Fruit fly (Drosophila melanogaster) whole organism, embryonic: Measurements from ENCODE around the gene DopEcR.

Experiments used
- Aef1 ChIP-seq: fragments of 200-800 bp; sonication (Bioruptor generic); IDR thresholded peaks from 3 replicates; pipeline ENCODE4 v1.3.6; 2022; ENCODE audit warnings: missing biosample characterization, missing genetic modification characterization
- CG10274 ChIP-seq: fragments of 200-800 bp; sonication (Bioruptor generic); optimal IDR thresholded peaks from 3 replicates; lab custom pipeline; 2017; ENCODE audit warnings: missing biosample characterization, mild to moderate bottlenecking, missing genetic modification characterization
- CG11085 ChIP-seq: fragments of 200-800 bp; sonication (Bioruptor generic); IDR thresholded peaks from 2 replicates; pipeline ENCODE4 v1.3.6; 2022; ENCODE audit warnings: missing biosample characterization, missing genetic modification characterization
- CG12155 ChIP-seq: fragments of 200-800 bp; sonication (Bioruptor generic); optimal IDR thresholded peaks from 3 replicates; lab custom pipeline; 2016; ENCODE audit warnings: missing biosample characterization, missing genetic modification characterization
- CG12391 ChIP-seq: fragments of 200-800 bp; sonication (Bioruptor generic); optimal IDR thresholded peaks from 3 replicates; lab custom pipeline; 2018; ENCODE audit warnings: missing biosample characterization, mild to moderate bottlenecking, missing genetic modification characterization, moderate library complexity
- CG12769 ChIP-seq: fragments of 200-800 bp; sonication (Bioruptor generic); optimal IDR thresholded peaks from 2 replicates; lab custom pipeline; 2019; ENCODE audit warnings: missing biosample characterization, mild to moderate bottlenecking, missing genetic modification characterization, moderate library complexity
- CG12942 ChIP-seq: fragments of 200-800 bp; sonication (Bioruptor generic); optimal IDR thresholded peaks from 3 replicates; lab custom pipeline; 2016; ENCODE audit warnings: missing biosample characterization, missing genetic modification characterization
- CG14014 ChIP-seq: fragments of 200-800 bp; sonication (Bioruptor generic); IDR thresholded peaks from 2 replicates; pipeline ENCODE4 v1.3.6; 2022; ENCODE audit warnings: missing biosample characterization, missing genetic modification characterization
- CG14050 ChIP-seq: fragments of 200-800 bp; sonication (Bioruptor generic); IDR thresholded peaks from 3 replicates; pipeline ENCODE4 v1.3.6; 2022; ENCODE audit warnings: missing biosample characterization, missing genetic modification characterization
- CG15011 ChIP-seq: fragments of 200-800 bp; sonication (Bioruptor generic); optimal IDR thresholded peaks from 3 replicates; lab custom pipeline; 2018; ENCODE audit warnings: missing biosample characterization, mild to moderate bottlenecking, missing genetic modification characterization
- CG15601 ChIP-seq: fragments of 200-800 bp; sonication (Bioruptor generic); optimal IDR thresholded peaks from 3 replicates; lab custom pipeline; 2019; ENCODE audit warnings: missing biosample characterization, mild to moderate bottlenecking, missing genetic modification characterization, moderate library complexity
- CG15696 ChIP-seq: fragments of 200-800 bp; sonication (Bioruptor generic); optimal IDR thresholded peaks from 2 replicates; lab custom pipeline; 2019; ENCODE audit warnings: missing biosample characterization, mild to moderate bottlenecking, missing genetic modification characterization, moderate library complexity
- CG16863 ChIP-seq: fragments of 200-800 bp; sonication (Bioruptor generic); optimal IDR thresholded peaks from 3 replicates; lab custom pipeline; 2016; ENCODE audit warnings: missing biosample characterization, missing genetic modification characterization
- CG17361 ChIP-seq: fragments of 200-800 bp; sonication (Bioruptor generic); IDR thresholded peaks from 3 replicates; pipeline ENCODE4 v1.3.6; 2022; ENCODE audit warnings: missing biosample characterization, missing genetic modification characterization
- CG17612 ChIP-seq: fragments of 200-800 bp; sonication (Bioruptor generic); IDR thresholded peaks from 2 replicates; pipeline ENCODE4 v1.3.6; 2022; ENCODE audit warnings: missing biosample characterization, missing genetic modification characterization
- CG18262 ChIP-seq: fragments of 200-800 bp; optimal IDR thresholded peaks from 3 replicates; lab custom pipeline; 2019; ENCODE audit warnings: missing biosample characterization, mild to moderate bottlenecking, missing genetic modification characterization, moderate library complexity
- CG2199 ChIP-seq: fragments of 200-800 bp; sonication (Bioruptor generic); IDR thresholded peaks from 3 replicates; pipeline ENCODE4 v1.3.6; 2022; ENCODE audit warnings: missing biosample characterization, missing genetic modification characterization
- CG2889 ChIP-seq: fragments of 200-800 bp; sonication (Bioruptor generic); IDR thresholded peaks from 3 replicates; pipeline ENCODE4 v1.3.6; 2022; ENCODE audit warnings: missing biosample characterization, missing genetic modification characterization
- CG4328 ChIP-seq: fragments of 200-800 bp; sonication (Bioruptor generic); optimal IDR thresholded peaks from 3 replicates; lab custom pipeline; 2017; ENCODE audit warnings: missing biosample characterization, missing genetic modification reagents, missing genetic modification characterization
- CG4707 ChIP-seq: fragments of 200-800 bp; sonication (Bioruptor generic); optimal IDR thresholded peaks from 2 replicates; lab custom pipeline; 2018; ENCODE audit warnings: missing biosample characterization, mild to moderate bottlenecking, missing genetic modification characterization, moderate library complexity
- CG5953 ChIP-seq: fragments of 200-800 bp; sonication (Bioruptor generic); IDR thresholded peaks from 2 replicates; pipeline ENCODE4 v1.3.6; 2022; ENCODE audit warnings: missing biosample characterization, missing genetic modification characterization
- CG6175 ChIP-seq: fragments of 200-800 bp; sonication (Bioruptor generic); IDR thresholded peaks from 3 replicates; pipeline ENCODE4 v1.3.6; 2022; ENCODE audit warnings: missing biosample characterization, missing genetic modification characterization
- CG6254 ChIP-seq: fragments of 200-800 bp; sonication (Bioruptor generic); optimal IDR thresholded peaks from 3 replicates; lab custom pipeline; 2017; ENCODE audit warnings: mild to moderate bottlenecking, missing biosample characterization, missing genetic modification reagents, missing genetic modification characterization
- CG6689 ChIP-seq: fragments of 200-800 bp; sonication (Bioruptor generic); IDR thresholded peaks from 2 replicates; pipeline ENCODE4 v1.3.6; 2022; ENCODE audit warnings: missing biosample characterization, missing genetic modification characterization
- CG9609 ChIP-seq: fragments of 200-800 bp; sonication (Bioruptor generic); optimal IDR thresholded peaks from 3 replicates; lab custom pipeline; 2016; ENCODE audit warnings: missing biosample characterization, missing genetic modification characterization
- Camta ChIP-seq: fragments of 200-800 bp; sonication (Bioruptor generic); optimal IDR thresholded peaks from 2 replicates; lab custom pipeline; 2016; ENCODE audit warnings: missing biosample characterization, missing genetic modification characterization
- Deaf1 ChIP-seq: fragments of 200-800 bp; optimal IDR thresholded peaks from 3 replicates; lab custom pipeline; 2019; ENCODE audit warnings: missing biosample characterization, mild to moderate bottlenecking, missing genetic modification characterization, moderate library complexity
- Drgx ChIP-seq: fragments of 200-800 bp; sonication (Bioruptor generic); IDR thresholded peaks from 2 replicates; pipeline ENCODE4 v1.3.6; 2022; ENCODE audit warnings: missing biosample characterization, missing genetic modification characterization
- Hr78 ChIP-seq, 2 experiments: fragments of 200-800 bp in 1 of 2; fragments of >200 bp in 1 of 2; sonication (Bioruptor generic) in 1 of 2; optimal IDR thresholded peaks; 2 replicates each; lab custom pipeline; 2017 to 2019; ENCODE audit warnings: missing biosample characterization in 2 of 2, missing genetic modification characterization in 2 of 2, mild to moderate bottlenecking in 1 of 2, moderate library complexity in 1 of 2
- Kr ChIP-seq: fragments of 200-800 bp; sonication (Bioruptor generic); optimal IDR thresholded peaks from 2 replicates; lab custom pipeline; 2017; ENCODE audit warnings: missing biosample characterization, mild to moderate bottlenecking, missing genetic modification characterization
- Opbp ChIP-seq: fragments of 200-800 bp; sonication (Bioruptor generic); IDR thresholded peaks from 3 replicates; pipeline ENCODE4 v1.3.6; 2022; ENCODE audit warnings: missing biosample characterization, missing genetic modification characterization; ENCODE audit not compliant: partially characterized antibody
- Poxn ChIP-seq: fragments of 200-800 bp; sonication (Bioruptor generic); IDR thresholded peaks from 2 replicates; pipeline ENCODE4 v1.3.6; 2022; ENCODE audit warnings: missing biosample characterization, missing genetic modification characterization
- bbx ChIP-seq: fragments of 200-800 bp; sonication (Bioruptor generic); IDR thresholded peaks from 2 replicates; pipeline ENCODE4 v1.3.6; 2022; ENCODE audit warnings: missing biosample characterization, missing genetic modification characterization; ENCODE audit not compliant: partially characterized antibody
- bsh ChIP-seq, 2 experiments: fragments of 200-800 bp; sonication (Bioruptor generic); optimal IDR thresholded peaks; 2 replicates each; lab custom pipeline; 2017 to 2018; ENCODE audit warnings: mild to moderate bottlenecking in 2 of 2, missing biosample characterization in 2 of 2, missing genetic modification characterization in 2 of 2, moderate library complexity in 1 of 2
- chif ChIP-seq, 2 experiments: fragments of 200-800 bp; sonication (Bioruptor generic); optimal IDR thresholded peaks; 3 replicates each; lab custom pipeline; 2016; ENCODE audit warnings: missing biosample characterization in 2 of 2, missing genetic modification characterization in 2 of 2
- cwo ChIP-seq: fragments of 200-800 bp; sonication (Bioruptor generic); optimal IDR thresholded peaks from 3 replicates; lab custom pipeline; 2017; ENCODE audit warnings: missing biosample characterization, missing genetic modification characterization, mild to moderate bottlenecking, moderate library complexity, missing genetic modification reagents
- dati ChIP-seq: fragments of 200-800 bp; sonication (Bioruptor generic); IDR thresholded peaks from 2 replicates; pipeline ENCODE4 v1.3.6; 2022; ENCODE audit warnings: missing biosample characterization, missing genetic modification characterization
- dimm ChIP-seq: fragments of 200-800 bp; sonication (Bioruptor generic); IDR thresholded peaks from 2 replicates; pipeline ENCODE4 v1.3.6; 2022; ENCODE audit warnings: missing biosample characterization, missing genetic modification characterization
- fru ChIP-seq: fragments of >200 bp; optimal IDR thresholded peaks from 2 replicates; lab custom pipeline; 2017
- grn ChIP-seq: fragments of 200-800 bp; sonication (Bioruptor generic); optimal IDR thresholded peaks from 3 replicates; lab custom pipeline; 2017; ENCODE audit warnings: missing biosample characterization, missing genetic modification characterization
- gro ChIP-seq: fragments of 200-800 bp; sonication (Bioruptor generic); optimal IDR thresholded peaks from 2 replicates; lab custom pipeline; 2016; ENCODE audit warnings: missing biosample characterization, missing genetic modification characterization
- lab ChIP-seq: fragments of 200-800 bp; sonication (Bioruptor generic); optimal IDR thresholded peaks from 3 replicates; lab custom pipeline; 2017; ENCODE audit warnings: missing biosample characterization, missing genetic modification characterization, mild to moderate bottlenecking, moderate library complexity, missing genetic modification reagents
- nom ChIP-seq: fragments of 200-800 bp; sonication (Bioruptor generic); optimal IDR thresholded peaks from 2 replicates; lab custom pipeline; 2017; ENCODE audit warnings: missing biosample characterization, missing genetic modification characterization, mild to moderate bottlenecking, moderate library complexity, missing genetic modification reagents
- org-1 ChIP-seq: fragments of 200-800 bp; sonication (Bioruptor generic); optimal IDR thresholded peaks from 2 replicates; lab custom pipeline; 2017; ENCODE audit warnings: missing biosample characterization, missing genetic modification characterization
- pho ChIP-seq: fragments of 200-800 bp; sonication (Bioruptor generic); optimal IDR thresholded peaks from 2 replicates; lab custom pipeline; 2016; ENCODE audit warnings: missing biosample characterization, missing genetic modification characterization
- pita ChIP-seq: fragments of 200-800 bp; sonication (Bioruptor generic); optimal IDR thresholded peaks from 2 replicates; lab custom pipeline; 2017; ENCODE audit warnings: missing biosample characterization, mild to moderate bottlenecking, missing genetic modification characterization
- sd ChIP-seq: fragments of 200-800 bp; sonication (Bioruptor generic); optimal IDR thresholded peaks from 3 replicates; lab custom pipeline; 2018; ENCODE audit warnings: missing biosample characterization, mild to moderate bottlenecking, missing genetic modification characterization, moderate library complexity
- sqz ChIP-seq: fragments of 200-800 bp; sonication (Bioruptor generic); optimal IDR thresholded peaks from 3 replicates; lab custom pipeline; 2018; ENCODE audit warnings: missing biosample characterization, mild to moderate bottlenecking, missing genetic modification characterization
- twi ChIP-seq: fragments of 200-800 bp; optimal IDR thresholded peaks from 2 replicates; lab custom pipeline; 2019; ENCODE audit warnings: missing biosample characterization, mild to moderate bottlenecking, missing genetic modification characterization, moderate library complexity
- unc-4 ChIP-seq: fragments of 200-800 bp; sonication (Bioruptor generic); IDR thresholded peaks from 2 replicates; pipeline ENCODE4 v1.3.6; 2022; ENCODE audit warnings: missing biosample characterization, missing genetic modification characterization; ENCODE audit not compliant: partially characterized antibody
- usp ChIP-seq: fragments of >200 bp; optimal IDR thresholded peaks from 2 replicates; lab custom pipeline; 2017; ENCODE audit warnings: missing biosample characterization, missing genetic modification characterization

The DopEcR gene

DNA sequence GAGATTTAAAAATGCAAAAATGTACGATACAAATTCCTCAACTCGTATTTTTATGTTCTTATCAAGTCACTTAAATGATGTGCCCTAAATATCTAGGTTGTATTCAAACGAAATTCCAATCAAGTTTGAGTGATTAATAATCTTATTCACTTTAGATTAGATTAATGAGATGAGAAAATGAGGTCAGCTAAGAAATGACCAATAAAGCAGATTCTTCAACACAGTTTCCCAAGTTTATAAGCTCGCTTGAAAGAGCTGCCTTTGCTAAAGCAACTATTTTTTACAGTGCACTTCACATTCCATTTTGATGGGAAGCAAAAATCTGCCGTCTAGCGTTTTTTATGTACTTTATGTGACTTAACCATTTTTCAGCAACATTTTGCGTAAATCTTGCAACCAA lies 33.8 kb downstream of the DopEcR start (continued):
- no peak for TF ChIP-seq CG5953 (GFP tag; lab: Robert Waterston, UW)
- TF ChIP-seq Drgx (GFP tag; lab: Robert Waterston, UW): peak; percentile 50
- no peak for TF ChIP-seq CG6254
- TF ChIP-seq Aef1 (GFP tag; lab: Robert Waterston, UW): no peak
- TF ChIP-seq CG12942 (GFP tag; lab: Kevin White, UChicago): no peak
- TF ChIP-seq twi (tag; lab: Kevin White, UChicago): no peak
- TF ChIP-seq Deaf1 (tag; lab: Kevin White, UChicago): no peak
- TF ChIP-seq bbx (GFP tag; lab: Robert Waterston, UW): no peak
- TF ChIP-seq CG17361 (GFP tag; lab: Robert Waterston, UW): 0 out of 3 replicates have a peak, but pooled peaks have one; percentile 13
- no peak for TF ChIP-seq Camta (GFP tag; lab: Kevin White, UChicago)
- no peak for TF ChIP-seq CG11085
- TF ChIP-seq CG10274: no peak
- TF ChIP-seq CG16863 (GFP tag; lab: Kevin White, UChicago): no peak
- TF ChIP-seq CG14014 (GFP tag; lab: Robert Waterston, UW): no peak
- no peak for TF ChIP-seq pita (GFP tag; lab: Kevin White, UChicago)
- no peak for TF ChIP-seq CG12391 (tag; lab: Kevin White, UChicago)
- TF ChIP-seq grn (GFP tag; lab: Kevin White, UChicago): no peak
- peak in 1 of 2 experiments; percentile 60 for TF ChIP-seq bsh (GFP tag; optimal IDR thresholded peaks at IDR 0.05; lab: Kevin White, UChicago)
- TF ChIP-seq pho (GFP tag; lab: Kevin White, UChicago): no peak
- TF ChIP-seq CG17612: no peak
- no peak for TF ChIP-seq CG15696
- no peak for TF ChIP-seq CG15011 (GFP tag; lab: Kevin White, UChicago)
- no peak for TF ChIP-seq CG14050
- TF ChIP-seq CG18262 (tag; lab: Kevin White, UChicago): peak; percentile 9

DNA sequence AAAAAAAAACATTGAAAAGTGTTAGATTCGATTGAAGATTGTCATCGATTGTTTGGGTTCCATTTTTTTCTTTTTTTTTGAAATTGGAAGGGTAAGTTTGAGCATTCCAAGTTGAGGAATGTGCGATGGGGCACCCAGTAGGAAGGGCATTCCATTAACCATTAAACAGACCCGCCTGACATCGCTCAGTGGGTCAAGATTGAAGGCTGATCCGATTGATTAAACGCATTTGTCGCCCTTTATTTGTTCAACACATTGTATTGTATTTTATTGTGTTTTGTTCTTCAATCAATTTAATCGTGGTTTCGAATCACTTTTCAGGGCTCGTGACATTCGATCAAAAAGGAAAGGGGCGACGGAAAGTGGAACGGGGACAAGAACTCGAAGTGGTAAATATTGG lies 39.1 kb downstream of the DopEcR start:
- TF ChIP-seq unc-4 (no peak), CG15601 (tag; lab: Kevin White, UChicago) (peak; percentile 47), dati (GFP tag; lab: Robert Waterston, UW) (no peak), Kr (GFP tag; lab: Kevin White, UChicago) (no peak), CG2199 (GFP tag; lab: Robert Waterston, UW) (no peak), Hr78 (GFP tag; optimal IDR thresholded peaks at IDR 0.05; lab: Kevin White, UChicago) (peak in 1 of 2 experiments; percentile 58), cwo (GFP tag; lab: Kevin White, UChicago) (no peak), CG6689 (GFP tag; lab: Robert Waterston, UW) (no peak), lab (GFP tag; lab: Kevin White, UChicago) (no peak), gro (GFP tag; lab: Kevin White, UChicago) (no peak), grn (GFP tag; lab: Kevin White, UChicago) (peak; percentile 90), chif (GFP tag; optimal IDR thresholded peaks at IDR 0.05; lab: Kevin White, UChicago) (no peak), CG16863 (GFP tag; lab: Kevin White, UChicago) (no peak), Poxn (GFP tag; lab: Robert Waterston, UW) (no peak), sqz (GFP tag; lab: Kevin White, UChicago) (peak; percentile 41), CG2889 (no peak), CG6175 (GFP tag; lab: Robert Waterston, UW) (no peak), fru (lab: Kevin White, UChicago) (no peak), CG10274 (no peak), dimm (no peak), nom (GFP tag; lab: Kevin White, UChicago) (no peak), CG9609 (GFP tag; lab: Kevin White, UChicago) (no peak), CG4707 (GFP tag; lab: Kevin White, UChicago) (no peak), CG4328 (GFP tag; lab: Kevin White, UChicago) (no peak), CG12769 (tag; lab: Kevin White, UChicago) (no peak), usp (GFP tag; lab: Kevin White, UChicago) (no peak), CG12155 (GFP tag; lab: Kevin White, UChicago) (no peak), Opbp (no peak), sd (tag; lab: Kevin White, UChicago) (peak; percentile 90), org-1 (GFP tag; lab: Kevin White, UChicago) (no peak)
